Worm (Caenorhabditis elegans) whole organism, midembryonic: ENCODE measurements around the gene ncr-2.
A peak's percentile ranks its signal among the peaks of the same experiment; 100 is the strongest.

Source experiments
- T22C8.4 ChIP-seq: fragments of 200-800 bp; sonication (Bioruptor generic); IDR thresholded peaks from 2 replicates; pipeline ENCODE4 v1.3.6; 2022; ENCODE audit warnings: missing genetic modification characterization, missing compliant biosample characterization
- cog-1 ChIP-seq: sonication (generic microtip); optimal IDR thresholded peaks from 2 replicates; lab custom pipeline; 2016; ENCODE audit warnings: missing genetic modification characterization, missing compliant biosample characterization
- flt-1 ChIP-seq: fragments of 200-800 bp; sonication (Bioruptor generic); IDR thresholded peaks from 2 replicates; pipeline ENCODE4 v1.3.6; 2022; ENCODE audit warnings: missing genetic modification characterization, missing compliant biosample characterization
- klf-2 ChIP-seq: fragments of 200-800 bp; sonication (Bioruptor generic); conservative IDR thresholded peaks from 2 replicates; pipeline ENCODE4 v1.3.6; 2022; ENCODE audit warnings: missing genetic modification reagents, missing genetic modification characterization, missing compliant biosample characterization
- med-1 ChIP-seq: sonication (generic microtip); optimal IDR thresholded peaks from 2 replicates; lab custom pipeline; 2017; ENCODE audit warnings: missing genetic modification characterization, mild to moderate bottlenecking, missing compliant biosample characterization, antibody characterized with exemption, missing genetic modification reagents; ENCODE audit not compliant: insufficient read depth
- ref-1 ChIP-seq: fragments of 200-800 bp; sonication (Bioruptor generic); conservative IDR thresholded peaks from 2 replicates; pipeline ENCODE4 v1.3.6; 2022; ENCODE audit warnings: missing genetic modification reagents, missing genetic modification characterization, missing compliant biosample characterization
- tab-1 ChIP-seq: fragments of 200-800 bp; sonication (Bioruptor generic); IDR thresholded peaks from 2 replicates; pipeline ENCODE4 v1.3.6; 2022; ENCODE audit warnings: missing genetic modification characterization, missing compliant biosample characterization
- ztf-23 ChIP-seq: fragments of 200-800 bp; sonication (Bioruptor generic); IDR thresholded peaks from 2 replicates; pipeline ENCODE4 v1.3.6; 2022; ENCODE audit warnings: missing genetic modification reagents, missing genetic modification characterization, missing compliant biosample characterization
- ztf-29 ChIP-seq: fragments of 200-800 bp; sonication (Bioruptor generic); IDR thresholded peaks from 2 replicates; pipeline ENCODE4 v1.3.6; 2022; ENCODE audit warnings: missing genetic modification reagents, missing genetic modification characterization, missing compliant biosample characterization

ncr-2 gene

ce11 chrIII:8245591-8245990, 12.6 kb upstream of the ncr-2 start, which contains the start of gene C02F5.3:
Gene C02F5.3, plus strand, starts transcription at chrIII:8245891.
- TF ChIP-seq flt-1: no peak
- TF ChIP-seq cog-1: no peak
- TF ChIP-seq ztf-23 (GFP tag; lab: Robert Waterston, UW): no peak

- no peak for TF ChIP-seq T22C8.4 (GFP tag; lab: Robert Waterston, UW)
- no peak for TF ChIP-seq ztf-29
- TF ChIP-seq ref-1 (GFP tag; lab: Robert Waterston, UW): no peak
- no peak for TF ChIP-seq flt-1
- no peak for TF ChIP-seq ztf-23 (GFP tag; lab: Robert Waterston, UW)
- TF ChIP-seq klf-2 (GFP tag; lab: Robert Waterston, UW): no peak
- no peak for TF ChIP-seq cog-1
- no peak for TF ChIP-seq tab-1
- no peak for TF ChIP-seq med-1 (GFP tag; lab: Kevin White, UChicago)
Observed at ce11 chrIII:8247051-8247450, 11.1 kb upstream of the ncr-2 start, which contains the start of gene C02F5.13. Gene C02F5.13, plus strand, starts transcription at chrIII:8247351.

ce11 chrIII:8249381-8249780, 8.8 kb upstream of the ncr-2 start, which contains the start of the genes C02F5.10 and C02F5.2:
Gene C02F5.10, minus strand, starts transcription at chrIII:8249481.
Gene C02F5.2, plus strand, starts transcription at chrIII:8249619.
- TF ChIP-seq cog-1 (no peak), tab-1 (no peak), klf-2 (GFP tag; lab: Robert Waterston, UW) (no peak), ztf-29 (no peak), T22C8.4 (GFP tag; lab: Robert Waterston, UW) (no peak), flt-1 (no peak), ref-1 (GFP tag; lab: Robert Waterston, UW) (no peak), med-1 (GFP tag; lab: Kevin White, UChicago) (no peak), ztf-23 (GFP tag; lab: Robert Waterston, UW) (no peak)

ce11 chrIII:8250007-8250683, 8.0 kb upstream of the ncr-2 start, which contains the start of gene knl-1:
Gene knl-1, plus strand, starts transcription at chrIII:8250632.
- TF ChIP-seq ztf-23 (GFP tag; lab: Robert Waterston, UW) (peak; percentile 73), med-1 (GFP tag; lab: Kevin White, UChicago) (no peak), flt-1 (0 out of 2 replicates have a peak, but pooled peaks have one; percentile 33)

DNA sequence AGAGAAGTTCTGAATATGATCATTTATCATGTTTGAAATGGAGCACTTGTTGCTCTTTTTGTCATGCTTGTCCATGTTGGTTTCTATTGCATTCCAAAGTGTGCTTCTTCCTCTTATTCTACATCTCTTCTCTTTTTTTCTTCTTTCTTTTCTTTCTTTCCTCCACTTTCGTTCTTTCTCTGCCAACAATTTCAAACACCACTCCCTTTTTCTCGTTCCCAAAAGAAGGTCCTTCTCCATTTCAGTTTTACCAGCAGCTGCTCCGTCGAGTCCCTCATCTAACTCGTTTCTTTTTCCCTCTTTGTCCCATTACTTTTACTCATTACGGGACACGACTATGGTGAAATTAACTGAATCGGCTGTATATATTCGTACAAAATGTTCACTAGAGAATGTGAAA, 3.2 kb upstream of the ncr-2 start, which contains the start of gene F09G8.5:
Gene F09G8.5, plus strand, starts transcription at position 38 of the 400 bp plus-strand sequence.
- no peak for TF ChIP-seq cog-1
- no peak for TF ChIP-seq med-1 (GFP tag; lab: Kevin White, UChicago)
- no peak for TF ChIP-seq ref-1 (GFP tag; lab: Robert Waterston, UW)
- TF ChIP-seq klf-2 (GFP tag; lab: Robert Waterston, UW): no peak
- TF ChIP-seq ztf-29: no peak
- no peak for TF ChIP-seq ztf-23 (GFP tag; lab: Robert Waterston, UW)
- no peak for TF ChIP-seq flt-1
- no peak for TF ChIP-seq T22C8.4 (GFP tag; lab: Robert Waterston, UW)
- no peak for TF ChIP-seq tab-1

ce11 chrIII:8262599-8262998, 4.5 kb downstream of the ncr-2 start:
- TF ChIP-seq cog-1 (no peak), flt-1 (no peak), ztf-23 (GFP tag; lab: Robert Waterston, UW) (no peak), ztf-29 (no peak), klf-2 (GFP tag; lab: Robert Waterston, UW) (no peak), tab-1 (no peak), med-1 (GFP tag; lab: Kevin White, UChicago) (no peak), T22C8.4 (GFP tag; lab: Robert Waterston, UW) (no peak), ref-1 (GFP tag; lab: Robert Waterston, UW) (no peak)

- TF ChIP-seq klf-2 (GFP tag; lab: Robert Waterston, UW): no peak
- TF ChIP-seq ref-1 (GFP tag; lab: Robert Waterston, UW): no peak
- no peak for TF ChIP-seq ztf-29
- no peak for TF ChIP-seq flt-1
- no peak for TF ChIP-seq cog-1
- TF ChIP-seq med-1 (GFP tag; lab: Kevin White, UChicago): no peak
- no peak for TF ChIP-seq T22C8.4 (GFP tag; lab: Robert Waterston, UW)
Observed at ce11 chrIII:8263377-8263776, 5.2 kb downstream of the ncr-2 start, which contains the start of gene col-91. Gene col-91, minus strand, starts transcription at chrIII:8263664.

DNA sequence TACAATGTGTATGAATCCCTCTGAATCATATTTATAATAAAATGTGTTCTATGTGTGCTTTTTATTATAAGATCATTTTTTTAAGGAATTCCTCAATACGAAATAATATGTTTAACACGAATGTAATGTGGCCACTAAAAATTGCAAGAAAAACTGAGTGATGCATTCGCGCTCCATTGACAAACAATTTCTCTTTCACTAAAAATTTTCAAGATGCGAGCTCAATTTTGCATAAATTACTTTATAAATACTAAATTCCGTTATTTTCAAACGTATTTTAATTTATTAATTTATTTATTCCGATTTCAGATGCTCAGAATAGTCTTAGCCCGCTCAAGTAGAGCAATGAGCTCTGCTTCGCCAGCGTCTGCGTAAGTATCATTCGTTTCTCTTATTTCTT, 7.6 kb downstream of the ncr-2 start, which contains the start of gene mrps-9:
Gene mrps-9, plus strand, starts transcription at position 310 of the 400 bp plus-strand sequence.
- TF ChIP-seq ztf-29 (no peak), flt-1 (0 out of 2 replicates have a peak, but pooled peaks have one; percentile 23), ref-1 (GFP tag; lab: Robert Waterston, UW) (no peak)

DNA sequence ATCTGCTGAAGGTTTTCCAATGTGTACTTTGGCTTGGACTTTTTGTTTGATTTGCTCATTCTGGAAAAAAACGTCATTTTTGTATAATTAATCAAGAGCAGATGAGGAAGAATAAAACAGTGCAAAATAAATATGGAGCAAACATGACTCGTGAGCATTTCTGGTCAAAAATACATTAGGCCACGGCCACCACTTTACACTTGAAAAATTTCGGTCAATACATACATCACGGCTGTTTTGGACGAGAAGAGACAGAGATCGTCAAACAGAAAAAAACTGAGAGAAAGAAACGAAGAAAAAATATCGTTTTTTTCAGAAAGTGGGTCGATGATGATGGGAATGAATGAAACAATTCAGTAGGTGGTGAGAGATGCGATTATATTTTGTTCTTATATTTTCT, 10.2 kb downstream of the ncr-2 start, which contains the start of the genes F09G8.7 and crn-7:
Gene F09G8.7, minus strand, starts transcription at position 60 of the 400 bp plus-strand sequence.
Gene crn-7, plus strand, starts transcription at position 236 of the 400 bp plus-strand sequence.
- TF ChIP-seq tab-1 (no peak), ref-1 (GFP tag; lab: Robert Waterston, UW) (no peak), klf-2 (GFP tag; lab: Robert Waterston, UW) (no peak), med-1 (GFP tag; lab: Kevin White, UChicago) (no peak), cog-1 (no peak), flt-1 (no peak), T22C8.4 (GFP tag; lab: Robert Waterston, UW) (no peak), ztf-29 (no peak), ztf-23 (GFP tag; lab: Robert Waterston, UW) (no peak)

DNA sequence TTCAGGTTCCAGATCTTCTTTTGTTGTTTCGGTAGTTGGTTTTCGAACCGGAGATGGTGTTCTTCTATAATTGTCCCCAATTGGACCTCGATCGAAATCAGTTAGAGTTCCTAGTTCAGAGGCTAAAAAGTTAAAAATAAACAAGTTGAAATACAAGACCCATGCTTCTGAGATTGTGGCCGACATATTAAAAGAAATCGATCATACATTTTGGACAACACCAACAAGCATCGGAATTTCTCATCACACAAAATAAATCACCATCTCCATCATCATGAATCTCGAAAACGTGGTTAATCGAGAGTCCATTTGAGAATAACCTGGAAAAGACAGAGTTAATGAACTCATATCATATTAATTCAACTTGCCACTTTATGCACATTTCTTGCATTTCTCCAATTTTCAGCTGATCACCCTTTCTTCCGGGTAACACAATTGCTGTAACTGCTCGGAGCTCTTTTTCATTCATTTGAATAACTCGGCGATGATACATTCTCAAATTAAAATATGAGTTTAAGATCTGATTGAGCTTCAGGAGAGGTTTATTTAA, 13.6 kb downstream of the ncr-2 start, which contains the start of the genes mps-4 and F09G8.10:
Gene mps-4, minus strand, starts transcription at position 101 of the 550 bp plus-strand sequence.
Gene F09G8.10, minus strand, starts transcription at position 500 of the 550 bp plus-strand sequence.
- TF ChIP-seq ztf-29: no peak
- TF ChIP-seq ztf-23 (GFP tag; lab: Robert Waterston, UW): no peak
- TF ChIP-seq med-1 (GFP tag; lab: Kevin White, UChicago): no peak
- no peak for TF ChIP-seq T22C8.4 (GFP tag; lab: Robert Waterston, UW)
- no peak for TF ChIP-seq tab-1
- no peak for TF ChIP-seq ref-1 (GFP tag; lab: Robert Waterston, UW)
- no peak for TF ChIP-seq flt-1
- TF ChIP-seq cog-1: no peak
- no peak for TF ChIP-seq klf-2 (GFP tag; lab: Robert Waterston, UW)
